Worm (Caenorhabditis elegans) whole organism, young adult: ENCODE data around the gene exc-15.

Experiments
- B0019.2 ChIP-seq: fragments of 200-800 bp; sonication (Bioruptor generic); conservative IDR thresholded peaks from 2 replicates; pipeline ENCODE4 v1.3.6; 2022; ENCODE audit warnings: missing genetic modification reagents, missing genetic modification characterization, missing compliant biosample characterization
- D2030.7 ChIP-seq: fragments of 200-800 bp; sonication (Bioruptor generic); IDR thresholded peaks from 2 replicates; pipeline ENCODE4 v1.3.6; 2022; ENCODE audit warnings: missing genetic modification reagents, missing genetic modification characterization, missing compliant biosample characterization
- F23B12.7 ChIP-seq: sonication (generic microtip); optimal IDR thresholded peaks from 2 replicates; lab custom pipeline; 2017; ENCODE audit warnings: missing genetic modification characterization, mild to moderate bottlenecking, missing compliant biosample characterization, antibody characterized with exemption, moderate library complexity; ENCODE audit not compliant: insufficient read depth
- F49E8.2 ChIP-seq: sonication (generic microtip); optimal IDR thresholded peaks from 3 replicates; lab custom pipeline; 2017; ENCODE audit warnings: missing genetic modification characterization, mild to moderate bottlenecking, missing compliant biosample characterization, antibody characterized with exemption, moderate library complexity; ENCODE audit not compliant: insufficient read depth
- F52B5.7 ChIP-seq: sonication (generic microtip); optimal IDR thresholded peaks from 2 replicates; lab custom pipeline; 2016; ENCODE audit warnings: mild to moderate bottlenecking, missing genetic modification characterization, missing compliant biosample characterization
- Y53F4B.3 ChIP-seq: fragments of 200-800 bp; sonication (Bioruptor generic); IDR thresholded peaks from 2 replicates; pipeline ENCODE4 v1.3.6; 2022; ENCODE audit warnings: missing genetic modification reagents, missing genetic modification characterization, missing compliant biosample characterization
- Y56A3A.18 ChIP-seq: fragments of 200-800 bp; sonication (Bioruptor generic); IDR thresholded peaks from 2 replicates; pipeline ENCODE4 v1.3.6; 2022; ENCODE audit warnings: missing genetic modification reagents, missing genetic modification characterization, missing compliant biosample characterization
- attf-3 ChIP-seq: fragments of 200-800 bp; sonication (Bioruptor generic); conservative IDR thresholded peaks from 2 replicates; pipeline ENCODE4 v1.3.6; 2022; ENCODE audit warnings: missing genetic modification reagents, missing genetic modification characterization, missing compliant biosample characterization
- attf-5 ChIP-seq: fragments of 200-800 bp; sonication (Bioruptor generic); optimal IDR thresholded peaks from 2 replicates; lab custom pipeline; 2018; ENCODE audit warnings: mild to moderate bottlenecking, missing genetic modification characterization, missing compliant biosample characterization
- bed-1 ChIP-seq: fragments of 200-800 bp; sonication (Bioruptor generic); IDR thresholded peaks from 2 replicates; pipeline ENCODE4 v1.3.6; 2022; ENCODE audit warnings: missing genetic modification reagents, missing genetic modification characterization, missing compliant biosample characterization
- cebp-1 ChIP-seq, 2 experiments: fragments of 200-800 bp in 1 of 2; sonication (Bioruptor generic) in 1 of 2; sonication (generic microtip) in 1 of 2; IDR thresholded peaks in 1 of 2; optimal IDR thresholded peaks in 1 of 2; 2 replicates each; pipeline versions ENCODE4 v1.3.6 to Lab custom; 2017 to 2022; ENCODE audit warnings: missing compliant biosample characterization in 2 of 2, missing genetic modification characterization in 2 of 2, mild to moderate bottlenecking in 1 of 2, missing genetic modification reagents in 1 of 2, moderate library complexity in 1 of 2
- ceh-100 ChIP-seq: fragments of 200-800 bp; sonication (Bioruptor generic); IDR thresholded peaks from 2 replicates; pipeline ENCODE4 v1.3.6; 2022; ENCODE audit warnings: missing genetic modification reagents, missing genetic modification characterization, missing compliant biosample characterization
- ceh-91 ChIP-seq: fragments of 200-800 bp; sonication (Bioruptor generic); IDR thresholded peaks from 2 replicates; pipeline ENCODE4 v1.3.6; 2022; ENCODE audit warnings: missing genetic modification reagents, missing genetic modification characterization, missing compliant biosample characterization
- dox-1 ChIP-seq: fragments of 200-800 bp; sonication (Bioruptor generic); IDR thresholded peaks from 2 replicates; pipeline ENCODE4 v1.3.6; 2022; ENCODE audit warnings: missing genetic modification reagents, missing genetic modification characterization, missing compliant biosample characterization
- dpl-1 ChIP-seq: fragments of 150-350 bp; optimal IDR thresholded peaks from 2 replicates; lab custom pipeline; 2014; ENCODE audit warnings: missing biosample characterization, missing genetic modification reagents, missing genetic modification characterization
- efl-1 ChIP-seq: fragments of 150-350 bp; optimal IDR thresholded peaks from 2 replicates; lab custom pipeline; 2014; ENCODE audit warnings: missing biosample characterization, missing genetic modification reagents, missing genetic modification characterization
- hlh-12 ChIP-seq: sonication (generic microtip); optimal IDR thresholded peaks from 2 replicates; lab custom pipeline; 2016; ENCODE audit warnings: missing genetic modification characterization, missing compliant biosample characterization
- hlh-26 ChIP-seq: fragments of 200-800 bp; sonication (Bioruptor generic); conservative IDR thresholded peaks from 2 replicates; pipeline ENCODE4 v1.3.6; 2022; ENCODE audit warnings: missing genetic modification reagents, missing genetic modification characterization, missing compliant biosample characterization
- hmg-1.2 ChIP-seq: fragments of 200-800 bp; sonication (Bioruptor generic); IDR thresholded peaks from 2 replicates; pipeline ENCODE4 v1.3.6; 2022; ENCODE audit warnings: missing genetic modification reagents, missing genetic modification characterization, missing compliant biosample characterization
- hsf-1 ChIP-seq: fragments of 200-800 bp; sonication (Bioruptor generic); IDR thresholded peaks from 2 replicates; pipeline ENCODE4 v1.3.6; 2022; ENCODE audit warnings: missing genetic modification reagents, missing genetic modification characterization, missing compliant biosample characterization
- lag-1 ChIP-seq: fragments of 200-800 bp; sonication (Bioruptor generic); IDR thresholded peaks from 2 replicates; pipeline ENCODE4 v1.3.6; 2022; ENCODE audit warnings: missing genetic modification reagents, missing genetic modification characterization, missing compliant biosample characterization
- lin-35 ChIP-seq, 3 experiments: fragments of 150-350 bp in 2 of 3; sonication (generic microtip) in 1 of 3; optimal IDR thresholded peaks; 2 replicates each; lab custom pipeline; 2014 to 2018; ENCODE audit warnings: missing biosample characterization in 3 of 3, missing genetic modification characterization in 3 of 3, missing genetic modification reagents in 3 of 3
- lin-40 ChIP-seq: sonication (generic microtip); optimal IDR thresholded peaks from 2 replicates; lab custom pipeline; 2016; ENCODE audit warnings: missing genetic modification characterization, mild to moderate bottlenecking, missing compliant biosample characterization, missing genotype, missing genetic modification reagents
- lin-54 ChIP-seq: fragments of 200-800 bp; sonication (Bioruptor generic); optimal IDR thresholded peaks from 2 replicates; lab custom pipeline; 2018; ENCODE audit warnings: mild to moderate bottlenecking, missing genetic modification characterization, missing compliant biosample characterization
- lsl-1 ChIP-seq: fragments of 200-800 bp; sonication (Bioruptor generic); optimal IDR thresholded peaks from 2 replicates; lab custom pipeline; 2018; ENCODE audit warnings: mild to moderate bottlenecking, missing genetic modification characterization, moderate library complexity, missing compliant biosample characterization
- madf-10 ChIP-seq: sonication (generic microtip); optimal IDR thresholded peaks from 2 replicates; lab custom pipeline; 2016; ENCODE audit warnings: mild to moderate bottlenecking, missing genetic modification characterization, missing compliant biosample characterization
- madf-3 ChIP-seq: fragments of 200-800 bp; sonication (Bioruptor generic); IDR thresholded peaks from 2 replicates; pipeline ENCODE4 v1.3.6; 2022; ENCODE audit warnings: missing genetic modification reagents, missing genetic modification characterization, missing compliant biosample characterization
- madf-6 ChIP-seq: fragments of 200-800 bp; sonication (Bioruptor generic); IDR thresholded peaks from 2 replicates; pipeline ENCODE4 v1.3.6; 2022; ENCODE audit warnings: missing genetic modification reagents, missing genetic modification characterization, missing compliant biosample characterization
- mcd-1 ChIP-seq: fragments of 200-800 bp; sonication (Bioruptor generic); IDR thresholded peaks from 2 replicates; pipeline ENCODE4 v1.3.6; 2022; ENCODE audit warnings: missing genetic modification reagents, missing genetic modification characterization, missing compliant biosample characterization
- nfya-1 ChIP-seq: sonication (generic microtip); optimal IDR thresholded peaks from 2 replicates; lab custom pipeline; 2017; ENCODE audit warnings: antibody characterized with exemption, missing compliant biosample characterization, missing genetic modification characterization, borderline replicate concordance; ENCODE audit not compliant: insufficient read depth
- nfya-2 ChIP-seq: fragments of 200-800 bp; sonication (Bioruptor generic); IDR thresholded peaks from 2 replicates; pipeline ENCODE4 v1.3.6; 2022; ENCODE audit warnings: missing genetic modification reagents, missing genetic modification characterization, missing compliant biosample characterization
- nfyb-1 ChIP-seq: fragments of 200-800 bp; sonication (Bioruptor generic); IDR thresholded peaks from 2 replicates; pipeline ENCODE4 v1.3.6; 2022; ENCODE audit warnings: missing genetic modification reagents, missing genetic modification characterization, missing compliant biosample characterization
- nhr-179 ChIP-seq: sonication (generic microtip); optimal IDR thresholded peaks from 2 replicates; lab custom pipeline; 2016; ENCODE audit warnings: mild to moderate bottlenecking, missing genetic modification characterization, missing compliant biosample characterization
- nhr-80 ChIP-seq: sonication (generic microtip); optimal IDR thresholded peaks from 2 replicates; lab custom pipeline; 2016; ENCODE audit warnings: missing genetic modification characterization, missing compliant biosample characterization
- sdz-38 ChIP-seq: sonication (generic microtip); optimal IDR thresholded peaks from 2 replicates; lab custom pipeline; 2016; ENCODE audit warnings: missing genotype, missing genetic modification characterization, missing compliant biosample characterization
- snpc-1.1 ChIP-seq: sonication (generic microtip); optimal IDR thresholded peaks from 2 replicates; lab custom pipeline; 2017; ENCODE audit warnings: missing genetic modification characterization, mild to moderate bottlenecking, missing compliant biosample characterization, antibody characterized with exemption, moderate library complexity, missing genotype, missing genetic modification reagents; ENCODE audit not compliant: insufficient read depth
- snpc-3.4 ChIP-seq: sonication (generic microtip); optimal IDR thresholded peaks from 2 replicates; lab custom pipeline; 2017; ENCODE audit warnings: missing genetic modification characterization, mild to moderate bottlenecking, missing compliant biosample characterization, antibody characterized with exemption, moderate library complexity, missing genotype, missing genetic modification reagents
- snpc-4 ChIP-seq, 5 experiments: fragments of 150-350 bp in 1 of 5; sonication (generic microtip) in 4 of 5; optimal IDR thresholded peaks; 2 replicates each; lab custom pipeline; 2014 to 2018; ENCODE audit warnings: missing genetic modification characterization in 5 of 5, missing biosample characterization in 3 of 5, antibody characterized with exemption in 2 of 5, mild to moderate bottlenecking in 2 of 5, missing compliant biosample characterization in 2 of 5, missing genotype in 2 of 5, moderate library complexity in 2 of 5, missing genetic modification reagents in 1 of 5
- xnd-1 ChIP-seq: sonication (generic microtip); optimal IDR thresholded peaks from 2 replicates; lab custom pipeline; 2016; ENCODE audit warnings: missing genotype, missing genetic modification reagents, missing genetic modification characterization, missing compliant biosample characterization
- ztf-22 ChIP-seq: fragments of 200-800 bp; sonication (Bioruptor generic); optimal IDR thresholded peaks from 2 replicates; lab custom pipeline; 2018; ENCODE audit warnings: mild to moderate bottlenecking, missing genetic modification characterization, moderate library complexity, missing compliant biosample characterization

Gene exc-15

ce11 chrV:4447637-4448036, 35.6 kb upstream of the exc-15 start (continued):
- TF ChIP-seq lin-54 (GFP tag; lab: Kevin White, UChicago) (peak; percentile 50), xnd-1 (tag; lab: Kevin White, UChicago) (peak; percentile 62), lsl-1 (peak; percentile 71), hmg-1.2 (peak; percentile 46), F49E8.2 (tag; lab: Kevin White, UChicago) (peak; percentile 5), madf-10 (no peak), ceh-100 (GFP tag; lab: Robert Waterston, UW) (peak; percentile 61; the same call in 1 of the 2 replicates), dox-1 (GFP tag; lab: Robert Waterston, UW) (0 out of 2 replicates have a peak, but pooled peaks have one; percentile 38)

ce11 chrV:4450523-4451089, 32.7 kb upstream of the exc-15 start, which contains the start of gene rft-2:
Gene rft-2 (minus strand): TSS chrV:4450563.
- peak; percentile 42 for TF ChIP-seq lin-40 (tag; lab: Kevin White, UChicago)
- TF ChIP-seq nfyb-1 (GFP tag; lab: Robert Waterston, UW) = peak; percentile 41; the same call in 1 of the 2 replicates
- TF ChIP-seq F49E8.2 (tag; lab: Kevin White, UChicago) = no peak
- peak; percentile 19 for TF ChIP-seq nhr-80 (tag; lab: Kevin White, UChicago)
- peak; percentile 25 for TF ChIP-seq attf-5 (GFP tag; lab: Kevin White, UChicago)
- TF ChIP-seq ceh-91 (GFP tag; lab: Robert Waterston, UW) = no peak
- TF ChIP-seq snpc-1.1 = peak; percentile 20
- TF ChIP-seq dox-1 (GFP tag; lab: Robert Waterston, UW) = 0 out of 2 replicates have a peak, but pooled peaks have one; percentile 26
- TF ChIP-seq lin-35 (GFP tag; optimal IDR thresholded peaks at IDR 0.05; lab: Kevin White, UChicago) = peak; percentile 56 to 92 (median 72)
- TF ChIP-seq hsf-1 (GFP tag; lab: Robert Waterston, UW) = no peak
- peak; percentile 87 for TF ChIP-seq dpl-1 (GFP tag; lab: Kevin White, UChicago)
- TF ChIP-seq lin-54 (GFP tag; lab: Kevin White, UChicago) = peak; percentile 91
- TF ChIP-seq mcd-1 (GFP tag; lab: Robert Waterston, UW) = peak; percentile 94
- no peak for TF ChIP-seq cebp-1 (GFP tag; IDR thresholded peaks at IDR 0.05; lab: Robert Waterston, UW)
- peak; percentile 71 for TF ChIP-seq cebp-1 (tag; optimal IDR thresholded peaks at IDR 0.05; lab: Kevin White, UChicago)
- TF ChIP-seq efl-1 (GFP tag; lab: Kevin White, UChicago) = peak; percentile 79
- TF ChIP-seq lsl-1 = peak; percentile 40
- no peak for TF ChIP-seq nfya-1 (tag; lab: Kevin White, UChicago)
- no peak for TF ChIP-seq snpc-3.4
- TF ChIP-seq F23B12.7 = peak; percentile 15

ce11 chrV:4454634-4455033, 28.6 kb upstream of the exc-15 start, which contains the start of gene gnrr-5:
Gene gnrr-5 (minus strand): TSS chrV:4454734.
- no peak for TF ChIP-seq efl-1 (GFP tag; lab: Kevin White, UChicago)
- no peak for TF ChIP-seq D2030.7 (GFP tag; lab: Robert Waterston, UW)
- TF ChIP-seq F52B5.7 (tag; lab: Kevin White, UChicago) = no peak
- TF ChIP-seq Y56A3A.18 (GFP tag; lab: Robert Waterston, UW) = no peak
- no peak for TF ChIP-seq nfya-2 (GFP tag; lab: Robert Waterston, UW)
- TF ChIP-seq dpl-1 (GFP tag; lab: Kevin White, UChicago) = no peak
- TF ChIP-seq madf-6 (GFP tag; lab: Robert Waterston, UW) = no peak
- no peak for TF ChIP-seq sdz-38
- no peak for TF ChIP-seq hsf-1 (GFP tag; lab: Robert Waterston, UW)
- no peak for TF ChIP-seq nhr-179 (tag; lab: Kevin White, UChicago)
- TF ChIP-seq Y53F4B.3 (GFP tag; lab: Robert Waterston, UW) = no peak
- TF ChIP-seq bed-1 = no peak
- no peak for TF ChIP-seq hlh-12
- no peak for TF ChIP-seq ztf-22
- no peak for TF ChIP-seq B0019.2 (GFP tag; lab: Robert Waterston, UW)
- TF ChIP-seq lag-1 (GFP tag; lab: Robert Waterston, UW) = no peak
- TF ChIP-seq hlh-26 = no peak
- TF ChIP-seq attf-3 (GFP tag; lab: Robert Waterston, UW) = no peak
- TF ChIP-seq snpc-4 (GFP tag; optimal IDR thresholded peaks at IDR 0.05; lab: Kevin White, UChicago) = no peak
- TF ChIP-seq snpc-4 (tag; optimal IDR thresholded peaks at IDR 0.05; lab: Kevin White, UChicago) = no peak
- TF ChIP-seq madf-3 (GFP tag; lab: Robert Waterston, UW) = no peak
